Worm (Caenorhabditis elegans): ENCODE results near the gene C36A4.11.

- no peak for TF ChIP-seq nhr-76 (tag; optimal IDR thresholded peaks at IDR 0.05)
- TF ChIP-seq ceh-43 (GFP tag; optimal IDR thresholded peaks at IDR 0.05), result no peak
- TF ChIP-seq lsy-2 (tag; optimal IDR thresholded peaks at IDR 0.05), result no peak
- TF ChIP-seq nhr-28 (tag; optimal IDR thresholded peaks at IDR 0.05), result no peak
- TF ChIP-seq pha-4 (tag; optimal IDR thresholded peaks at IDR 0.05), result no peak
- no peak for TF ChIP-seq unc-39 (tag; optimal IDR thresholded peaks at IDR 0.05)
- no peak for TF ChIP-seq lin-32 (GFP tag; optimal IDR thresholded peaks at IDR 0.05)
- peak; percentile 6 for TF ChIP-seq sptf-1 (tag; optimal IDR thresholded peaks at IDR 0.05)
- TF ChIP-seq snpc-4 (tag; optimal IDR thresholded peaks at IDR 0.05), result no peak
- TF ChIP-seq blmp-1 (tag; optimal IDR thresholded peaks at IDR 0.05), result no peak
- TF ChIP-seq lin-13 (tag; optimal IDR thresholded peaks at IDR 0.05), result no peak
- no peak for TF ChIP-seq M03D4.4 (tag; optimal IDR thresholded peaks at IDR 0.05)
- no peak for TF ChIP-seq tbx-8 (GFP tag; optimal IDR thresholded peaks at IDR 0.05)
Observed at ce11 chrIII:3876197-3876897, 36.0 kb downstream of the C36A4.11 start.
